Worm (Caenorhabditis elegans) whole organism, young adult: ENCODE results near the gene fbxa-36.

Experiments
- B0019.2 ChIP-seq: fragments of 200-800 bp; sonication (Bioruptor generic); conservative IDR thresholded peaks from 2 replicates; pipeline ENCODE4 v1.3.6; 2022; ENCODE audit warnings: missing genetic modification reagents, missing genetic modification characterization, missing compliant biosample characterization
- B0261.1 ChIP-seq: sonication (generic microtip); optimal IDR thresholded peaks from 2 replicates; lab custom pipeline; 2016; ENCODE audit warnings: mild to moderate bottlenecking, missing genetic modification characterization, moderate library complexity, missing compliant biosample characterization
- C06A6.2 ChIP-seq: fragments of 200-800 bp; sonication (Bioruptor generic); conservative IDR thresholded peaks from 2 replicates; pipeline ENCODE4 v1.3.6; 2022; ENCODE audit warnings: missing genetic modification characterization, missing compliant biosample characterization
- F39B2.1 ChIP-seq: fragments of 200-800 bp; sonication (Bioruptor generic); IDR thresholded peaks from 2 replicates; pipeline ENCODE4 v1.3.6; 2022; ENCODE audit warnings: missing genetic modification reagents, missing genetic modification characterization, missing compliant biosample characterization
- F52B5.7 ChIP-seq: sonication (generic microtip); optimal IDR thresholded peaks from 2 replicates; lab custom pipeline; 2016; ENCODE audit warnings: mild to moderate bottlenecking, missing genetic modification characterization, missing compliant biosample characterization
- K12H6.12 ChIP-seq: fragments of 200-800 bp; sonication (Bioruptor generic); optimal IDR thresholded peaks from 2 replicates; lab custom pipeline; 2018; ENCODE audit warnings: mild to moderate bottlenecking, missing genetic modification characterization, missing compliant biosample characterization
- T26A5.8 ChIP-seq: sonication (generic microtip); optimal IDR thresholded peaks from 2 replicates; lab custom pipeline; 2016; ENCODE audit warnings: missing genetic modification characterization, missing compliant biosample characterization
- Y53F4B.3 ChIP-seq: fragments of 200-800 bp; sonication (Bioruptor generic); IDR thresholded peaks from 2 replicates; pipeline ENCODE4 v1.3.6; 2022; ENCODE audit warnings: missing genetic modification reagents, missing genetic modification characterization, missing compliant biosample characterization
- ZK185.1 ChIP-seq: sonication (generic microtip); optimal IDR thresholded peaks from 2 replicates; lab custom pipeline; 2016; ENCODE audit warnings: mild to moderate bottlenecking, missing genetic modification characterization, missing compliant biosample characterization; ENCODE audit not compliant: poor library complexity, severe bottlenecking
- akir-1 ChIP-seq: fragments of 200-800 bp; sonication (Bioruptor generic); optimal IDR thresholded peaks from 2 replicates; lab custom pipeline; 2018; ENCODE audit warnings: mild to moderate bottlenecking, missing genetic modification characterization, moderate library complexity, missing compliant biosample characterization
- ama-1 ChIP-seq, 3 experiments: fragments of 150-350 bp in 1 of 3; sonication (generic microtip) in 2 of 3; optimal IDR thresholded peaks; 2 replicates each; lab custom pipeline; 2014 to 2018; ENCODE audit warnings: missing biosample characterization in 2 of 3, missing genetic modification characterization in 2 of 3, missing genetic modification reagents in 2 of 3
- aptf-3 ChIP-seq: fragments of 200-800 bp; sonication (Bioruptor generic); IDR thresholded peaks from 2 replicates; pipeline ENCODE4 v1.3.6; 2022; ENCODE audit warnings: missing genetic modification characterization, missing compliant biosample characterization
- athp-1 ChIP-seq: sonication (generic microtip); optimal IDR thresholded peaks from 2 replicates; lab custom pipeline; 2017; ENCODE audit warnings: mild to moderate bottlenecking, missing genetic modification characterization, missing compliant biosample characterization
- bed-2 ChIP-seq: fragments of 200-800 bp; sonication (Bioruptor generic); IDR thresholded peaks from 2 replicates; pipeline ENCODE4 v1.3.6; 2022; ENCODE audit warnings: missing genetic modification reagents, missing genetic modification characterization, missing compliant biosample characterization
- dpff-1 ChIP-seq: sonication (generic microtip); optimal IDR thresholded peaks from 2 replicates; lab custom pipeline; 2017; ENCODE audit warnings: mild to moderate bottlenecking, missing genetic modification characterization, missing compliant biosample characterization
- dpl-1 ChIP-seq: fragments of 150-350 bp; optimal IDR thresholded peaks from 2 replicates; lab custom pipeline; 2014; ENCODE audit warnings: missing biosample characterization, missing genetic modification reagents, missing genetic modification characterization
- ets-4 ChIP-seq: fragments of 200-800 bp; sonication (Bioruptor generic); optimal IDR thresholded peaks from 2 replicates; lab custom pipeline; 2018; ENCODE audit warnings: mild to moderate bottlenecking, missing genetic modification characterization, missing compliant biosample characterization
- hmg-20 ChIP-seq: fragments of 200-800 bp; sonication (Bioruptor generic); IDR thresholded peaks from 2 replicates; pipeline ENCODE4 v1.3.6; 2022; ENCODE audit warnings: missing genetic modification reagents, missing genetic modification characterization, missing compliant biosample characterization
- hrde-1 ChIP-seq: sonication (generic microtip); optimal IDR thresholded peaks from 2 replicates; lab custom pipeline; 2016; ENCODE audit warnings: missing genetic modification characterization, mild to moderate bottlenecking, missing compliant biosample characterization, moderate library complexity, missing genotype, missing genetic modification reagents, borderline replicate concordance
- hsf-1 ChIP-seq: fragments of 200-800 bp; sonication (Bioruptor generic); IDR thresholded peaks from 2 replicates; pipeline ENCODE4 v1.3.6; 2022; ENCODE audit warnings: missing genetic modification reagents, missing genetic modification characterization, missing compliant biosample characterization
- lag-1 ChIP-seq: fragments of 200-800 bp; sonication (Bioruptor generic); IDR thresholded peaks from 2 replicates; pipeline ENCODE4 v1.3.6; 2022; ENCODE audit warnings: missing genetic modification reagents, missing genetic modification characterization, missing compliant biosample characterization
- lir-1 ChIP-seq: fragments of 200-800 bp; sonication (Bioruptor generic); conservative IDR thresholded peaks from 2 replicates; pipeline ENCODE4 v1.3.6; 2022; ENCODE audit warnings: missing genetic modification reagents, missing genetic modification characterization, missing compliant biosample characterization
- lsy-27 ChIP-seq: sonication (generic microtip); optimal IDR thresholded peaks from 2 replicates; lab custom pipeline; 2017; ENCODE audit warnings: missing genetic modification characterization, mild to moderate bottlenecking, missing compliant biosample characterization, antibody characterized with exemption, missing genotype, borderline replicate concordance; ENCODE audit not compliant: insufficient read depth
- madf-10 ChIP-seq: sonication (generic microtip); optimal IDR thresholded peaks from 2 replicates; lab custom pipeline; 2016; ENCODE audit warnings: mild to moderate bottlenecking, missing genetic modification characterization, missing compliant biosample characterization
- nhr-120 ChIP-seq: fragments of 200-800 bp; sonication (Bioruptor generic); IDR thresholded peaks from 2 replicates; pipeline ENCODE4 v1.3.6; 2022; ENCODE audit warnings: missing genetic modification characterization, missing compliant biosample characterization
- nhr-80 ChIP-seq: sonication (generic microtip); optimal IDR thresholded peaks from 2 replicates; lab custom pipeline; 2016; ENCODE audit warnings: missing genetic modification characterization, missing compliant biosample characterization
- pha-4 ChIP-seq: fragments of 150-350 bp; sonication (generic microtip); optimal IDR thresholded peaks from 2 replicates; lab custom pipeline; 2014; ENCODE audit warnings: missing biosample characterization, missing genetic modification reagents, missing genetic modification characterization
- rpc-1 ChIP-seq, 2 experiments: fragments of 150-350 bp in 1 of 2; sonication (generic microtip) in 1 of 2; optimal IDR thresholded peaks; 2 replicates each; lab custom pipeline; 2014 to 2018; ENCODE audit warnings: missing biosample characterization in 1 of 2, missing genetic modification characterization in 1 of 2, missing genetic modification reagents in 1 of 2, missing genotype in 1 of 2
- sea-2 ChIP-seq: fragments of 200-800 bp; sonication (Bioruptor generic); IDR thresholded peaks from 2 replicates; pipeline ENCODE4 v1.3.6; 2022; ENCODE audit warnings: missing genetic modification characterization, missing compliant biosample characterization
- snpc-1.1 ChIP-seq: sonication (generic microtip); optimal IDR thresholded peaks from 2 replicates; lab custom pipeline; 2017; ENCODE audit warnings: missing genetic modification characterization, mild to moderate bottlenecking, missing compliant biosample characterization, antibody characterized with exemption, moderate library complexity, missing genotype, missing genetic modification reagents; ENCODE audit not compliant: insufficient read depth
- snpc-3.4 ChIP-seq: sonication (generic microtip); optimal IDR thresholded peaks from 2 replicates; lab custom pipeline; 2017; ENCODE audit warnings: missing genetic modification characterization, mild to moderate bottlenecking, missing compliant biosample characterization, antibody characterized with exemption, moderate library complexity, missing genotype, missing genetic modification reagents
- snpc-4 ChIP-seq, 5 experiments: fragments of 150-350 bp in 1 of 5; sonication (generic microtip) in 4 of 5; optimal IDR thresholded peaks; 2 replicates each; lab custom pipeline; 2014 to 2018; ENCODE audit warnings: missing genetic modification characterization in 5 of 5, missing biosample characterization in 3 of 5, antibody characterized with exemption in 2 of 5, mild to moderate bottlenecking in 2 of 5, missing compliant biosample characterization in 2 of 5, missing genotype in 2 of 5, moderate library complexity in 2 of 5, missing genetic modification reagents in 1 of 5
- tbx-9 ChIP-seq: sonication (generic microtip); optimal IDR thresholded peaks from 2 replicates; lab custom pipeline; 2016; ENCODE audit warnings: borderline replicate concordance, missing genetic modification characterization, inconsistent platforms, missing compliant biosample characterization
- xnd-1 ChIP-seq: sonication (generic microtip); optimal IDR thresholded peaks from 2 replicates; lab custom pipeline; 2016; ENCODE audit warnings: missing genotype, missing genetic modification reagents, missing genetic modification characterization, missing compliant biosample characterization
- ztf-3 ChIP-seq: fragments of 200-800 bp; sonication (Bioruptor generic); optimal IDR thresholded peaks from 2 replicates; lab custom pipeline; 2018; ENCODE audit warnings: mild to moderate bottlenecking, missing genetic modification characterization, missing compliant biosample characterization

Gene fbxa-36

DNA sequence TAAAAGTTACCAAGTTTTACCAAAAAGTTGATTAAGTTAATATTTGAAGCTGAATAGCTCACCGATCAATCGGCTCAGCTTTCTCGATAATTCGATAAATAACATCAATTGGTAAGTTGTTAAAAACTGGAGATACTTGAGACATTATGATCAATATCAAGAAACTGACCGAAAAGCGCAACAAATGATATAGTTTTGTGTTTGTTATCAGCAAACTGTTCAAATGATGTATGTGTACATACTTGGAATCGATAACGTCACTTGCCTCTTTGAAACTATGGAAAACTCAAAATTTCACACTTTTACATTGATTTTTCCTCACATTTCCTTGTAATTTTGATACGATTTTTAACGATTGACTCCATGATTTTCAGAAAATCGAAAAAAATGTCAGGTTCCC, 22.0 kb upstream of the fbxa-36 start, which contains the start of the genes fbxa-80 and fbxa-19:
TSS of gene fbxa-80 (minus strand) at position 173 of the 400 bp plus-strand sequence.
TSS of gene fbxa-19 (plus strand) at position 364 of the 400 bp plus-strand sequence.
- peak; percentile 43 for TF ChIP-seq nhr-80 (tag; lab: Kevin White, UChicago)
- no peak for TF ChIP-seq F39B2.1 (GFP tag; lab: Robert Waterston, UW)

DNA sequence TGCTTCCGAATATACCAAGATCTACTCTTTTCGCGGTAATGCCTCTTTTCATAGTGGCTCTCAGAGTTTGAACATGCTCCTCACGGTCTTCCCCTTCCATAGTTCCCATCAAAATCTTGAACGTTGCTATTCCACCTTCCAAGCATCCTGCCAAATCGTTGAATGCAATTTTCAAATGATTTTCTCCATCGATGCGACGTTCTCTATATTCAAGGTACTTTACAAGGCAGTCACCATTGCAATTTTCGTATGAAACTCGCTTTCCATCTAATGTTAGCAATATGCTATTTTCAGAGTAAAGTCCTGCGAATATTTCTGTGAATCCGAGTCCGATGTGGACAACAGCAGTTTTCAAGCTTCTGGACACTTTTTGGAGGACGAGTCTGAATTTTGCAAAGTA, 21.2 kb upstream of the fbxa-36 start:
- no peak for TF ChIP-seq snpc-4 (GFP tag; optimal IDR thresholded peaks at IDR 0.05; lab: Kevin White, UChicago)
- TF ChIP-seq snpc-4 (tag; optimal IDR thresholded peaks at IDR 0.05; lab: Kevin White, UChicago) = no peak
- TF ChIP-seq hmg-20 (GFP tag; lab: Robert Waterston, UW) = no peak
- no peak for TF ChIP-seq lir-1 (GFP tag; lab: Robert Waterston, UW)
- no peak for TF ChIP-seq ZK185.1 (tag; lab: Kevin White, UChicago)
- TF ChIP-seq T26A5.8 (tag; lab: Kevin White, UChicago) = no peak
- no peak for TF ChIP-seq snpc-3.4 (tag; lab: Kevin White, UChicago)
- TF ChIP-seq ets-4 = no peak
- TF ChIP-seq nhr-80 (tag; lab: Kevin White, UChicago) = no peak
- no peak for TF ChIP-seq pha-4 (tag; lab: Kevin White, UChicago)
- TF ChIP-seq tbx-9 (tag; lab: Kevin White, UChicago) = no peak
- no peak for TF ChIP-seq athp-1 (tag; lab: Kevin White, UChicago)
- TF ChIP-seq dpff-1 (tag; lab: Kevin White, UChicago) = no peak
- no peak for TF ChIP-seq B0261.1 (tag; lab: Kevin White, UChicago)
- TF ChIP-seq akir-1 (GFP tag; lab: Kevin White, UChicago) = no peak
- TF ChIP-seq hsf-1 (GFP tag; lab: Robert Waterston, UW) = no peak
- TF ChIP-seq, all 124 proteins: peak for 0

- TF ChIP-seq snpc-1.1 (peak; percentile 61), snpc-4 (GFP tag; optimal IDR thresholded peaks at IDR 0.05; lab: Kevin White, UChicago) (peak; percentile 46), snpc-4 (tag; optimal IDR thresholded peaks at IDR 0.05; lab: Kevin White, UChicago) (peak in 2 of 4 experiments; percentile 68 to 85), lag-1 (GFP tag; lab: Robert Waterston, UW) (no peak), K12H6.12 (tag; lab: Kevin White, UChicago) (no peak)
- TF ChIP-seq, all 124 proteins: peak for 2
Measured at ce11 chrIII:1311367-1311766, 18.3 kb upstream of the fbxa-36 start.

- TF ChIP-seq bed-2 (GFP tag; lab: Robert Waterston, UW) = no peak
- TF ChIP-seq nhr-120 (GFP tag; lab: Robert Waterston, UW) = no peak
- TF ChIP-seq F52B5.7 (tag; lab: Kevin White, UChicago) = no peak
- no peak for TF ChIP-seq Y53F4B.3 (GFP tag; lab: Robert Waterston, UW)
- no peak for TF ChIP-seq rpc-1 (optimal IDR thresholded peaks at IDR 0.05; lab: Kevin White, UChicago)
- TF ChIP-seq rpc-1 (tag; optimal IDR thresholded peaks at IDR 0.05; lab: Kevin White, UChicago) = no peak
- no peak for TF ChIP-seq dpl-1
- no peak for TF ChIP-seq aptf-3 (GFP tag; lab: Robert Waterston, UW)
- no peak for TF ChIP-seq lsy-27 (tag; lab: Kevin White, UChicago)
- TF ChIP-seq hrde-1 (tag; lab: Kevin White, UChicago) = no peak
- no peak for TF ChIP-seq ama-1 (optimal IDR thresholded peaks at IDR 0.05; lab: Kevin White, UChicago)
- no peak for TF ChIP-seq ama-1 (GFP tag; optimal IDR thresholded peaks at IDR 0.05; lab: Kevin White, UChicago)
- TF ChIP-seq tbx-9 (tag; lab: Kevin White, UChicago) = no peak
- TF ChIP-seq sea-2 = no peak
- TF ChIP-seq C06A6.2 (GFP tag; lab: Robert Waterston, UW) = no peak
- no peak for TF ChIP-seq B0019.2 (GFP tag; lab: Robert Waterston, UW)
- TF ChIP-seq nhr-80 (tag; lab: Kevin White, UChicago) = no peak
- TF ChIP-seq xnd-1 (tag; lab: Kevin White, UChicago) = no peak
- TF ChIP-seq ztf-3 (GFP tag; lab: Kevin White, UChicago) = no peak
- TF ChIP-seq madf-10 = no peak
Measured at ce11 chrIII:1308887-1309286, 15.9 kb upstream of the fbxa-36 start, which contains the start of gene Y82E9BL.12. Gene Y82E9BL.12 (plus strand): TSS chrIII:1309187.
